Worm (Caenorhabditis elegans) whole organism, early embryonic: ENCODE data around the gene sri-65.
A peak's percentile ranks its signal among the peaks of the same experiment; 100 is the strongest.

Experiments used
- F13C5.2 ChIP-seq: sonication (generic microtip); optimal IDR thresholded peaks from 2 replicates; lab custom pipeline; 2017; ENCODE audit warnings: mild to moderate bottlenecking, missing genetic modification characterization, inconsistent platforms, missing compliant biosample characterization
- ama-1 ChIP-seq: fragments of 150-350 bp; optimal IDR thresholded peaks from 2 replicates; lab custom pipeline; 2014
- ceh-36 ChIP-seq: sonication (generic microtip); optimal IDR thresholded peaks from 2 replicates; lab custom pipeline; 2016; ENCODE audit warnings: missing genetic modification characterization, inconsistent platforms, missing compliant biosample characterization
- flt-1 ChIP-seq: fragments of 200-800 bp; sonication (Bioruptor generic); IDR thresholded peaks from 2 replicates; pipeline ENCODE4 v1.3.6; 2022; ENCODE audit warnings: missing genetic modification characterization, missing compliant biosample characterization
- pes-1 ChIP-seq: fragments of 200-800 bp; sonication (Bioruptor generic); IDR thresholded peaks from 2 replicates; pipeline ENCODE4 v1.3.6; 2022; ENCODE audit warnings: missing genetic modification reagents, missing genetic modification characterization, missing compliant biosample characterization
- tbx-11 ChIP-seq: fragments of 200-800 bp; sonication (Bioruptor generic); IDR thresholded peaks from 2 replicates; pipeline ENCODE4 v1.3.6; 2022; ENCODE audit warnings: missing genetic modification characterization, missing compliant biosample characterization
- tbx-37 ChIP-seq: fragments of 200-800 bp; sonication (Bioruptor generic); conservative IDR thresholded peaks from 2 replicates; pipeline ENCODE4 v1.3.6; 2022; ENCODE audit warnings: missing genetic modification reagents, missing genetic modification characterization, missing compliant biosample characterization
- tra-4 ChIP-seq: sonication (generic microtip); optimal IDR thresholded peaks from 2 replicates; lab custom pipeline; 2017; ENCODE audit warnings: missing genetic modification characterization, missing compliant biosample characterization

ce11 chrV:16401519-16401918 lies 13.4 kb upstream of the sri-65 start, which contains the start of gene F13A7.14:
- TF ChIP-seq tbx-37, result peak; percentile 84
- TF ChIP-seq ama-1 (lab: Kevin White, UChicago), result no peak
- TF ChIP-seq ceh-36 (tag; lab: Kevin White, UChicago), result no peak
- no peak for TF ChIP-seq tra-4 (tag; lab: Kevin White, UChicago)
- no peak for TF ChIP-seq F13C5.2 (tag; lab: Kevin White, UChicago)
- peak; percentile 64 for TF ChIP-seq pes-1
- TF ChIP-seq flt-1 (GFP tag; lab: Robert Waterston, UW), result no peak
- TF ChIP-seq tbx-11, result no peak
